Worm (Caenorhabditis elegans) whole organism, young adult: ENCODE results near the gene F49C5.11.

Experiments used
- B0336.3 ChIP-seq: fragments of 200-800 bp; sonication (Bioruptor generic); IDR thresholded peaks from 2 replicates; pipeline ENCODE4 v1.3.6; 2022; ENCODE audit warnings: missing genetic modification characterization, missing compliant biosample characterization
- F10E7.11 ChIP-seq: sonication (generic microtip); optimal IDR thresholded peaks from 2 replicates; lab custom pipeline; 2017; ENCODE audit warnings: mild to moderate bottlenecking, missing genetic modification characterization, moderate library complexity, missing compliant biosample characterization
- F33H1.4 ChIP-seq: fragments of 200-800 bp; sonication (Bioruptor generic); IDR thresholded peaks from 2 replicates; pipeline ENCODE4 v1.3.6; 2022; ENCODE audit warnings: missing genetic modification reagents, missing genetic modification characterization, missing compliant biosample characterization
- F49E8.2 ChIP-seq: sonication (generic microtip); optimal IDR thresholded peaks from 3 replicates; lab custom pipeline; 2017; ENCODE audit warnings: missing genetic modification characterization, mild to moderate bottlenecking, missing compliant biosample characterization, antibody characterized with exemption, moderate library complexity; ENCODE audit not compliant: insufficient read depth
- F57A8.1 ChIP-seq: fragments of 200-800 bp; sonication (Bioruptor generic); optimal IDR thresholded peaks from 2 replicates; lab custom pipeline; 2018; ENCODE audit warnings: mild to moderate bottlenecking, missing genetic modification characterization, moderate library complexity, missing compliant biosample characterization
- Y53F4B.3 ChIP-seq: fragments of 200-800 bp; sonication (Bioruptor generic); IDR thresholded peaks from 2 replicates; pipeline ENCODE4 v1.3.6; 2022; ENCODE audit warnings: missing genetic modification reagents, missing genetic modification characterization, missing compliant biosample characterization
- Y79H2A.3 ChIP-seq: fragments of 200-800 bp; sonication (Bioruptor generic); conservative IDR thresholded peaks from 2 replicates; pipeline ENCODE4 v1.3.6; 2022; ENCODE audit warnings: missing genetic modification reagents, missing genetic modification characterization, missing compliant biosample characterization
- Y95B8A.8 ChIP-seq: fragments of 200-800 bp; sonication (Bioruptor generic); IDR thresholded peaks from 2 replicates; pipeline ENCODE4 v1.3.6; 2022; ENCODE audit warnings: missing genetic modification reagents, missing genetic modification characterization, missing compliant biosample characterization
- athp-1 ChIP-seq: sonication (generic microtip); optimal IDR thresholded peaks from 2 replicates; lab custom pipeline; 2017; ENCODE audit warnings: mild to moderate bottlenecking, missing genetic modification characterization, missing compliant biosample characterization
- attf-5 ChIP-seq: fragments of 200-800 bp; sonication (Bioruptor generic); optimal IDR thresholded peaks from 2 replicates; lab custom pipeline; 2018; ENCODE audit warnings: mild to moderate bottlenecking, missing genetic modification characterization, missing compliant biosample characterization
- cebp-2 ChIP-seq: fragments of 200-800 bp; sonication (Bioruptor generic); IDR thresholded peaks from 2 replicates; pipeline ENCODE4 v1.3.6; 2022; ENCODE audit warnings: missing genetic modification characterization, missing compliant biosample characterization
- ceh-27 ChIP-seq: fragments of 200-800 bp; sonication (Bioruptor generic); optimal IDR thresholded peaks from 2 replicates; lab custom pipeline; 2018; ENCODE audit warnings: mild to moderate bottlenecking, missing genetic modification characterization, moderate library complexity, missing compliant biosample characterization
- ceh-40 ChIP-seq: fragments of 200-800 bp; sonication (Bioruptor generic); IDR thresholded peaks from 2 replicates; pipeline ENCODE4 v1.3.6; 2022; ENCODE audit warnings: missing genetic modification characterization, missing compliant biosample characterization
- ceh-91 ChIP-seq: fragments of 200-800 bp; sonication (Bioruptor generic); IDR thresholded peaks from 2 replicates; pipeline ENCODE4 v1.3.6; 2022; ENCODE audit warnings: missing genetic modification reagents, missing genetic modification characterization, missing compliant biosample characterization
- dox-1 ChIP-seq: fragments of 200-800 bp; sonication (Bioruptor generic); IDR thresholded peaks from 2 replicates; pipeline ENCODE4 v1.3.6; 2022; ENCODE audit warnings: missing genetic modification reagents, missing genetic modification characterization, missing compliant biosample characterization
- egl-18 ChIP-seq: fragments of 200-800 bp; sonication (Bioruptor generic); IDR thresholded peaks from 2 replicates; pipeline ENCODE4 v1.3.6; 2022; ENCODE audit warnings: missing genetic modification reagents, missing genetic modification characterization, missing compliant biosample characterization
- egl-44 ChIP-seq: fragments of 200-800 bp; sonication (Bioruptor generic); IDR thresholded peaks from 2 replicates; pipeline ENCODE4 v1.3.6; 2022; ENCODE audit warnings: missing genetic modification reagents, missing genetic modification characterization, missing compliant biosample characterization
- egrh-3 ChIP-seq: fragments of 200-800 bp; sonication (Bioruptor generic); IDR thresholded peaks from 2 replicates; pipeline ENCODE4 v1.3.6; 2022; ENCODE audit warnings: missing genetic modification reagents, missing genetic modification characterization, missing compliant biosample characterization
- ekl-4 ChIP-seq: fragments of 200-800 bp; sonication (Bioruptor generic); IDR thresholded peaks from 2 replicates; pipeline ENCODE4 v1.3.6; 2022; ENCODE audit warnings: missing genetic modification reagents, missing genetic modification characterization, missing compliant biosample characterization
- hlh-26 ChIP-seq: fragments of 200-800 bp; sonication (Bioruptor generic); conservative IDR thresholded peaks from 2 replicates; pipeline ENCODE4 v1.3.6; 2022; ENCODE audit warnings: missing genetic modification reagents, missing genetic modification characterization, missing compliant biosample characterization
- hmg-1.2 ChIP-seq: fragments of 200-800 bp; sonication (Bioruptor generic); IDR thresholded peaks from 2 replicates; pipeline ENCODE4 v1.3.6; 2022; ENCODE audit warnings: missing genetic modification reagents, missing genetic modification characterization, missing compliant biosample characterization
- hsf-1 ChIP-seq: fragments of 200-800 bp; sonication (Bioruptor generic); IDR thresholded peaks from 2 replicates; pipeline ENCODE4 v1.3.6; 2022; ENCODE audit warnings: missing genetic modification reagents, missing genetic modification characterization, missing compliant biosample characterization
- lin-35 ChIP-seq, 3 experiments: fragments of 150-350 bp in 2 of 3; sonication (generic microtip) in 1 of 3; optimal IDR thresholded peaks; 2 replicates each; lab custom pipeline; 2014 to 2018; ENCODE audit warnings: missing biosample characterization in 3 of 3, missing genetic modification characterization in 3 of 3, missing genetic modification reagents in 3 of 3
- lsy-27 ChIP-seq: sonication (generic microtip); optimal IDR thresholded peaks from 2 replicates; lab custom pipeline; 2017; ENCODE audit warnings: missing genetic modification characterization, mild to moderate bottlenecking, missing compliant biosample characterization, antibody characterized with exemption, missing genotype, borderline replicate concordance; ENCODE audit not compliant: insufficient read depth
- madf-3 ChIP-seq: fragments of 200-800 bp; sonication (Bioruptor generic); IDR thresholded peaks from 2 replicates; pipeline ENCODE4 v1.3.6; 2022; ENCODE audit warnings: missing genetic modification reagents, missing genetic modification characterization, missing compliant biosample characterization
- madf-8 ChIP-seq: fragments of 200-800 bp; sonication (Bioruptor generic); conservative IDR thresholded peaks from 2 replicates; pipeline ENCODE4 v1.3.6; 2022; ENCODE audit warnings: missing genetic modification reagents, missing genetic modification characterization, missing compliant biosample characterization
- nfya-1 ChIP-seq: sonication (generic microtip); optimal IDR thresholded peaks from 2 replicates; lab custom pipeline; 2017; ENCODE audit warnings: antibody characterized with exemption, missing compliant biosample characterization, missing genetic modification characterization, borderline replicate concordance; ENCODE audit not compliant: insufficient read depth
- nfyb-1 ChIP-seq: fragments of 200-800 bp; sonication (Bioruptor generic); IDR thresholded peaks from 2 replicates; pipeline ENCODE4 v1.3.6; 2022; ENCODE audit warnings: missing genetic modification reagents, missing genetic modification characterization, missing compliant biosample characterization
- nhr-27 ChIP-seq: fragments of 200-800 bp; sonication (Bioruptor generic); optimal IDR thresholded peaks from 2 replicates; lab custom pipeline; 2018; ENCODE audit warnings: mild to moderate bottlenecking, missing genetic modification characterization, moderate library complexity, missing compliant biosample characterization
- pha-4 ChIP-seq: fragments of 150-350 bp; sonication (generic microtip); optimal IDR thresholded peaks from 2 replicates; lab custom pipeline; 2014; ENCODE audit warnings: missing biosample characterization, missing genetic modification reagents, missing genetic modification characterization
- rec-8 ChIP-seq, 2 experiments: sonication (generic microtip); optimal IDR thresholded peaks; 2 replicates each; lab custom pipeline; 2016; ENCODE audit warnings: mild to moderate bottlenecking in 2 of 2, missing genetic modification characterization in 2 of 2, missing genetic modification reagents in 2 of 2, missing genotype in 2 of 2, missing biosample characterization in 1 of 2, missing compliant biosample characterization in 1 of 2, moderate library complexity in 1 of 2
- repo-1 ChIP-seq: sonication (generic microtip); optimal IDR thresholded peaks from 2 replicates; lab custom pipeline; 2017; ENCODE audit warnings: mild to moderate bottlenecking, missing genetic modification characterization, missing compliant biosample characterization
- snpc-1.1 ChIP-seq: sonication (generic microtip); optimal IDR thresholded peaks from 2 replicates; lab custom pipeline; 2017; ENCODE audit warnings: missing genetic modification characterization, mild to moderate bottlenecking, missing compliant biosample characterization, antibody characterized with exemption, moderate library complexity, missing genotype, missing genetic modification reagents; ENCODE audit not compliant: insufficient read depth
- somi-1 ChIP-seq: fragments of 200-800 bp; sonication (Bioruptor generic); optimal IDR thresholded peaks from 2 replicates; lab custom pipeline; 2018; ENCODE audit warnings: mild to moderate bottlenecking, missing genetic modification characterization, missing compliant biosample characterization
- tbp1 ChIP-seq: fragments of 200-800 bp; sonication (Bioruptor generic); optimal IDR thresholded peaks from 2 replicates; lab custom pipeline; 2018; ENCODE audit warnings: mild to moderate bottlenecking, missing genetic modification characterization, missing compliant biosample characterization
- tbx-9 ChIP-seq: sonication (generic microtip); optimal IDR thresholded peaks from 2 replicates; lab custom pipeline; 2016; ENCODE audit warnings: borderline replicate concordance, missing genetic modification characterization, inconsistent platforms, missing compliant biosample characterization
- unc-130 ChIP-seq: sonication (generic microtip); optimal IDR thresholded peaks from 2 replicates; lab custom pipeline; 2016; ENCODE audit warnings: missing genetic modification reagents, missing genetic modification characterization, missing compliant biosample characterization
- ztf-22 ChIP-seq: fragments of 200-800 bp; sonication (Bioruptor generic); optimal IDR thresholded peaks from 2 replicates; lab custom pipeline; 2018; ENCODE audit warnings: mild to moderate bottlenecking, missing genetic modification characterization, moderate library complexity, missing compliant biosample characterization
- ztf-25 ChIP-seq: fragments of 200-800 bp; sonication (Bioruptor generic); IDR thresholded peaks from 2 replicates; pipeline ENCODE4 v1.3.6; 2022; ENCODE audit warnings: missing genetic modification reagents, missing genetic modification characterization, missing compliant biosample characterization
- ztf-3 ChIP-seq: fragments of 200-800 bp; sonication (Bioruptor generic); optimal IDR thresholded peaks from 2 replicates; lab custom pipeline; 2018; ENCODE audit warnings: mild to moderate bottlenecking, missing genetic modification characterization, missing compliant biosample characterization

The F49C5.11 gene

DNA sequence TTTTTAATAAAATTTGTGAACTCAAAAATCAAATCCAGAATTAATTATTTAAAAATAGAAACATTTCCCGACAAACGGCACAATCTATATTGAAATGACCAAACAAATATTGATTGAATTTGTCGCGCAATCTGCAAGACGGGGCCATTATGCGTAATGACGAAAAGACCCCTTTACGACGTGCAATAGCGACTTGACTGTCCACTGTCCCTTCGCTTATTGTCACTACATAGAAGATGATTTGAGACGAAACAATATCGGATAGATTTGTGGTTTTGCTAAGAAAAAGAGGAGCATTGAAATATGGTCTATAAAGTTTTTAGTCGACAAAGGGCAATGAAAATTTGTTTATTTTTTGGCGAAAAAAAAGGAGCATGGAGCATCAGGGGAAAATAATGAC is 4.7 kb upstream of the F49C5.11 start:
- TF ChIP-seq madf-8 (no peak), B0336.3 (no peak), hmg-1.2 (GFP tag; lab: Robert Waterston, UW) (no peak), ztf-25 (GFP tag; lab: Robert Waterston, UW) (no peak), nfyb-1 (GFP tag; lab: Robert Waterston, UW) (no peak), repo-1 (tag; lab: Kevin White, UChicago) (no peak), ceh-91 (GFP tag; lab: Robert Waterston, UW) (no peak), tbp1 (GFP tag; lab: Kevin White, UChicago) (no peak), Y53F4B.3 (no peak), F33H1.4 (GFP tag; lab: Robert Waterston, UW) (no peak), hsf-1 (GFP tag; lab: Robert Waterston, UW) (no peak)
- TF ChIP-seq, all 124 proteins: peak for 0

DNA sequence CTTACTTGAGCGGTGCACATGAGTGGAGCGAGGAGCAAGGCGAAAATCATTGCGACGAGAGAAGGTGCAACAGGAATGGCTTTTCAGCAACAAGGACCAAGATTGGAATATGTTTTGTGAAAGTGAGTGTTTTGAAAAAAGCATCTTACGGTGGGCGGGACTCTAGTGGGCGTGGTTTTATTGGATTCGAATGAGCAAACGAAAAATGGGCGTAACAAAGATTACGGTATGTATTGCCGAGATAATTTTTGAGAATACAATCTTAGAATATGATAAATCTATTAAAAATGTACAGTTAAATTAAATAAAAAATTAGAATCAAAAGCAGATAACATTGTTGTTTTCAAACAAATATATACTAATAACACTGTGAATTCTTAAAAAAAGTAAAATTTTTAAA is 4.5 kb downstream of the F49C5.11 start, which contains the start of gene F49C5.12:
Gene F49C5.12, minus strand, starts transcription at position 101 of the 400 bp plus-strand sequence.
- TF ChIP-seq hlh-26 (GFP tag; lab: Robert Waterston, UW) (no peak), lin-35 (GFP tag; optimal IDR thresholded peaks at IDR 0.05; lab: Kevin White, UChicago) (no peak), egrh-3 (GFP tag; lab: Robert Waterston, UW) (no peak), egl-44 (no peak), Y95B8A.8 (GFP tag; lab: Robert Waterston, UW) (no peak), ztf-22 (GFP tag; lab: Kevin White, UChicago) (no peak), F57A8.1 (no peak), unc-130 (no peak), madf-3 (GFP tag; lab: Robert Waterston, UW) (no peak), ceh-27 (GFP tag; lab: Kevin White, UChicago) (no peak), lsy-27 (no peak), rec-8 (tag; optimal IDR thresholded peaks at IDR 0.05; lab: Kevin White, UChicago) (no peak), egl-18 (GFP tag; lab: Robert Waterston, UW) (no peak), dox-1 (GFP tag; lab: Robert Waterston, UW) (no peak), somi-1 (GFP tag; lab: Kevin White, UChicago) (no peak), pha-4 (tag; lab: Kevin White, UChicago) (no peak)

DNA sequence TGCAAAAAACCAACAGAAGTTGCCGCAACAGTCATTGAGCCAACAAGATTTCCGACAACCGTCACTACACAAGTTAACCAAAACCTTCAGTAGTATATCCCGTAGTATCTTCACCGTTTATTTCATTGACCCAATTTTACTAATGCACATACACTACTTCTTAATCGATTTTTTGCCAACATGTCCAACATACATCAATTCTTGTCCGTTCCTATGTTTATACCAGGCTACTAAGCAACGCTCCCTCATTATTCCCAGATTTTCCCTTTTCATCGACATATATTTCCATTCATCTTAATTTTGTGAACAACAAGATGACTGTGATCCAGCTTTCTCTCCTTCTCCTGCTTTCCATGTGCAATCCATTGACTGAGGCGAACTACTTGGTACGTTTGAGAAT is 10.2 kb downstream of the F49C5.11 start, which contains the start of gene F49C5.7:
Gene F49C5.7, plus strand, starts transcription at position 301 of the 400 bp plus-strand sequence.
- TF ChIP-seq F57A8.1 (no peak), nfyb-1 (GFP tag; lab: Robert Waterston, UW) (no peak), repo-1 (tag; lab: Kevin White, UChicago) (no peak), snpc-1.1 (tag; lab: Kevin White, UChicago) (no peak), F10E7.11 (tag; lab: Kevin White, UChicago) (no peak), cebp-2 (GFP tag; lab: Robert Waterston, UW) (no peak), nhr-27 (tag; lab: Kevin White, UChicago) (no peak), hsf-1 (GFP tag; lab: Robert Waterston, UW) (no peak), F49E8.2 (tag; lab: Kevin White, UChicago) (no peak), ceh-40 (GFP tag; lab: Robert Waterston, UW) (no peak), attf-5 (no peak), Y79H2A.3 (GFP tag; lab: Robert Waterston, UW) (no peak), tbx-9 (tag; lab: Kevin White, UChicago) (no peak), ekl-4 (GFP tag; lab: Robert Waterston, UW) (no peak), athp-1 (tag; lab: Kevin White, UChicago) (no peak), nfya-1 (no peak), ztf-3 (GFP tag; lab: Kevin White, UChicago) (no peak)
